Worm (Caenorhabditis elegans) whole organism, L2 larva: ENCODE results near the gene K04C1.5.

ENCODE experiments used
- C34F6.9 ChIP-seq: fragments of 150-350 bp; optimal IDR thresholded peaks from 2 replicates; lab custom pipeline; 2014; ENCODE audit warnings: missing biosample characterization, missing genetic modification characterization
- F13H6.1 ChIP-seq: sonication (generic microtip); optimal IDR thresholded peaks from 2 replicates; lab custom pipeline; 2016; ENCODE audit warnings: missing genetic modification characterization, missing compliant biosample characterization
- R02D3.7 ChIP-seq: fragments of 150-350 bp; optimal IDR thresholded peaks from 2 replicates; lab custom pipeline; 2014; ENCODE audit warnings: missing biosample characterization, missing genetic modification characterization
- aly-2 ChIP-seq: fragments of 150-350 bp; optimal IDR thresholded peaks from 2 replicates; lab custom pipeline; 2014; ENCODE audit warnings: missing biosample characterization, missing genetic modification characterization
- ama-1 ChIP-seq: fragments of 150-350 bp; optimal IDR thresholded peaks from 2 replicates; lab custom pipeline; 2018; ENCODE audit warnings: inconsistent platforms
- blmp-1 ChIP-seq: sonication (generic microtip); optimal IDR thresholded peaks from 2 replicates; lab custom pipeline; 2017; ENCODE audit warnings: missing genetic modification characterization, mild to moderate bottlenecking, missing compliant biosample characterization, antibody characterized with exemption, moderate library complexity; ENCODE audit not compliant: insufficient read depth
- ceh-16 ChIP-seq: fragments of 150-350 bp; optimal IDR thresholded peaks from 2 replicates; lab custom pipeline; 2014; ENCODE audit warnings: missing biosample characterization, missing genetic modification characterization
- ceh-82 ChIP-seq: fragments of 150-350 bp; optimal IDR thresholded peaks from 2 replicates; lab custom pipeline; 2014; ENCODE audit warnings: missing biosample characterization, missing genetic modification characterization
- dmd-4 ChIP-seq: sonication (generic microtip); optimal IDR thresholded peaks from 2 replicates; lab custom pipeline; 2017; ENCODE audit warnings: missing biosample characterization, missing genetic modification characterization
- egl-27 ChIP-seq: sonication (generic microtip); optimal IDR thresholded peaks from 3 replicates; lab custom pipeline; 2017; ENCODE audit warnings: missing biosample characterization, missing genetic modification reagents, missing genetic modification characterization
- elt-1 ChIP-seq: fragments of 150-350 bp; optimal IDR thresholded peaks from 2 replicates; lab custom pipeline; 2014; ENCODE audit warnings: missing biosample characterization, missing genetic modification characterization
- elt-3 ChIP-seq: sonication (generic microtip); optimal IDR thresholded peaks from 2 replicates; lab custom pipeline; 2017; ENCODE audit warnings: missing biosample characterization, missing genetic modification characterization
- fos-1 ChIP-seq: fragments of 150-350 bp; optimal IDR thresholded peaks from 2 replicates; lab custom pipeline; 2014; ENCODE audit warnings: missing biosample characterization, missing genetic modification characterization
- gmeb-1 ChIP-seq: fragments of 150-350 bp; optimal IDR thresholded peaks from 2 replicates; lab custom pipeline; 2014; ENCODE audit warnings: missing biosample characterization, missing genetic modification characterization
- lin-11 ChIP-seq: fragments of 150-350 bp; sonication (generic microtip); optimal IDR thresholded peaks from 2 replicates; lab custom pipeline; 2014; ENCODE audit warnings: missing biosample characterization, missing genetic modification characterization, inconsistent platforms, mixed read lengths
- lin-13 ChIP-seq: fragments of 150-350 bp; optimal IDR thresholded peaks from 2 replicates; lab custom pipeline; 2014; ENCODE audit warnings: missing biosample characterization, missing genetic modification reagents, missing genetic modification characterization
- lin-39 ChIP-seq: fragments of 150-350 bp; optimal IDR thresholded peaks from 2 replicates; lab custom pipeline; 2014; ENCODE audit warnings: missing biosample characterization, missing genetic modification reagents, missing genetic modification characterization
- lsy-2 ChIP-seq, 2 experiments: fragments of 150-350 bp in 1 of 2; sonication (generic microtip) in 1 of 2; optimal IDR thresholded peaks; 2 replicates each; lab custom pipeline; 2014 to 2017; ENCODE audit warnings: missing biosample characterization in 2 of 2, missing genetic modification characterization in 2 of 2
- mab-5 ChIP-seq: fragments of 150-350 bp; optimal IDR thresholded peaks from 2 replicates; lab custom pipeline; 2014; ENCODE audit warnings: missing biosample characterization, missing genetic modification characterization
- mbf-1 ChIP-seq: sonication (generic microtip); optimal IDR thresholded peaks from 2 replicates; lab custom pipeline; 2017; ENCODE audit warnings: missing biosample characterization, missing genetic modification characterization
- mdl-1 ChIP-seq, 2 experiments: fragments of 150-350 bp in 1 of 2; sonication (generic microtip) in 1 of 2; optimal IDR thresholded peaks; 2 replicates each; lab custom pipeline; 2017; ENCODE audit warnings: missing biosample characterization in 2 of 2, missing genetic modification characterization in 2 of 2
- nhr-12 ChIP-seq: fragments of 150-350 bp; optimal IDR thresholded peaks from 2 replicates; lab custom pipeline; 2014; ENCODE audit warnings: missing biosample characterization, missing genetic modification characterization
- nhr-129 ChIP-seq: fragments of 150-350 bp; optimal IDR thresholded peaks from 2 replicates; lab custom pipeline; 2014; ENCODE audit warnings: missing biosample characterization, missing genetic modification characterization
- nhr-23 ChIP-seq: fragments of 150-350 bp; optimal IDR thresholded peaks from 2 replicates; lab custom pipeline; 2014; ENCODE audit warnings: missing biosample characterization, missing genetic modification reagents, missing genetic modification characterization
- nhr-237 ChIP-seq: fragments of 150-350 bp; optimal IDR thresholded peaks from 2 replicates; lab custom pipeline; 2014; ENCODE audit warnings: missing biosample characterization, missing genetic modification characterization
- nhr-25 ChIP-seq: fragments of 150-350 bp; sonication (generic microtip); optimal IDR thresholded peaks from 3 replicates; lab custom pipeline; 2014; ENCODE audit warnings: missing biosample characterization, missing genetic modification characterization
- nhr-6 ChIP-seq: fragments of 150-350 bp; optimal IDR thresholded peaks from 2 replicates; lab custom pipeline; 2014; ENCODE audit warnings: missing biosample characterization, missing genetic modification characterization
- nhr-77 ChIP-seq: fragments of 150-350 bp; optimal IDR thresholded peaks from 2 replicates; lab custom pipeline; 2014; ENCODE audit warnings: missing biosample characterization, missing genetic modification characterization
- peb-1 ChIP-seq: fragments of 150-350 bp; optimal IDR thresholded peaks from 2 replicates; lab custom pipeline; 2014; ENCODE audit warnings: missing biosample characterization, missing genetic modification characterization
- sem-4 ChIP-seq: fragments of 150-350 bp; optimal IDR thresholded peaks from 2 replicates; lab custom pipeline; 2014; ENCODE audit warnings: missing biosample characterization, missing genetic modification reagents, missing genetic modification characterization
- skn-1 ChIP-seq: sonication (generic microtip); optimal IDR thresholded peaks from 2 replicates; lab custom pipeline; 2017; ENCODE audit warnings: missing biosample characterization, missing genetic modification characterization
- sma-9 ChIP-seq, 2 experiments: fragments of 150-350 bp in 1 of 2; sonication (generic microtip) in 1 of 2; optimal IDR thresholded peaks; 2 replicates each; lab custom pipeline; 2014 to 2016; ENCODE audit warnings: missing genetic modification characterization in 2 of 2, mild to moderate bottlenecking in 1 of 2, missing biosample characterization in 1 of 2, missing compliant biosample characterization in 1 of 2, missing genetic modification reagents in 1 of 2, moderate library complexity in 1 of 2
- snpc-4 ChIP-seq: fragments of 150-350 bp; optimal IDR thresholded peaks from 2 replicates; lab custom pipeline; 2014; ENCODE audit warnings: missing biosample characterization, missing genetic modification characterization
- unc-39 ChIP-seq: fragments of 150-350 bp; optimal IDR thresholded peaks from 2 replicates; lab custom pipeline; 2014; ENCODE audit warnings: missing biosample characterization, missing genetic modification characterization
- unc-62 ChIP-seq: fragments of 150-350 bp; optimal IDR thresholded peaks from 2 replicates; lab custom pipeline; 2014; ENCODE audit warnings: missing biosample characterization, missing genetic modification reagents, missing genetic modification characterization
- zag-1 ChIP-seq: fragments of 150-350 bp; optimal IDR thresholded peaks from 2 replicates; lab custom pipeline; 2014; ENCODE audit warnings: missing biosample characterization, missing genetic modification characterization
- ztf-1 ChIP-seq: fragments of 200-800 bp; sonication (Bioruptor generic); conservative IDR thresholded peaks from 2 replicates; pipeline ENCODE4 v1.3.6; 2022; ENCODE audit warnings: missing genetic modification characterization, missing compliant biosample characterization
- ztf-11 ChIP-seq: sonication (generic microtip); optimal IDR thresholded peaks from 2 replicates; lab custom pipeline; 2017; ENCODE audit warnings: missing biosample characterization, missing genetic modification characterization
- ztf-4 ChIP-seq: fragments of 150-350 bp; optimal IDR thresholded peaks from 2 replicates; lab custom pipeline; 2014; ENCODE audit warnings: missing biosample characterization, missing genetic modification characterization

K04C1.5 gene

ce11 chrX:14252042-14252441, 4.2 kb downstream of the K04C1.5 start, which contains the start of gene E02H4.6:
E02H4.6 (minus strand) TSS chrX:14252142.
- TF ChIP-seq ztf-1 (GFP tag; lab: Robert Waterston, UW) = no peak
- no peak for TF ChIP-seq lin-13 (GFP tag; lab: Kevin White, UChicago)
- TF ChIP-seq sma-9 (GFP tag; optimal IDR thresholded peaks at IDR 0.05; lab: Kevin White, UChicago) = no peak
- TF ChIP-seq sma-9 (tag; optimal IDR thresholded peaks at IDR 0.05; lab: Kevin White, UChicago) = no peak
- no peak for TF ChIP-seq unc-62 (GFP tag; lab: Kevin White, UChicago)
- no peak for TF ChIP-seq nhr-129 (tag; lab: Kevin White, UChicago)
- no peak for TF ChIP-seq lin-39 (tag; lab: Kevin White, UChicago)
- TF ChIP-seq ztf-4 = no peak
- no peak for TF ChIP-seq dmd-4 (tag; lab: Kevin White, UChicago)
- TF ChIP-seq mdl-1 (tag; optimal IDR thresholded peaks at IDR 0.05; lab: Kevin White, UChicago) = no peak
- no peak for TF ChIP-seq peb-1 (tag; lab: Kevin White, UChicago)
- no peak for TF ChIP-seq nhr-237 (tag; lab: Kevin White, UChicago)
- no peak for TF ChIP-seq ceh-82 (tag; lab: Kevin White, UChicago)
- TF ChIP-seq fos-1 (tag; lab: Kevin White, UChicago) = no peak
- no peak for TF ChIP-seq mab-5 (tag; lab: Kevin White, UChicago)
- no peak for TF ChIP-seq gmeb-1 (tag; lab: Kevin White, UChicago)
- no peak for TF ChIP-seq ama-1 (lab: Kevin White, UChicago)
- no peak for TF ChIP-seq aly-2 (tag; lab: Kevin White, UChicago)

- TF ChIP-seq snpc-4 (tag; lab: Kevin White, UChicago) (no peak), unc-62 (GFP tag; lab: Kevin White, UChicago) (no peak), nhr-77 (tag; lab: Kevin White, UChicago) (no peak), lsy-2 (tag; optimal IDR thresholded peaks at IDR 0.05; lab: Kevin White, UChicago) (no peak), lin-13 (GFP tag; lab: Kevin White, UChicago) (no peak), zag-1 (tag; lab: Kevin White, UChicago) (no peak), sem-4 (no peak), nhr-25 (tag; lab: Kevin White, UChicago) (no peak), nhr-23 (no peak), F13H6.1 (tag; lab: Kevin White, UChicago) (no peak), ceh-16 (tag; lab: Kevin White, UChicago) (no peak), R02D3.7 (no peak), peb-1 (tag; lab: Kevin White, UChicago) (no peak), mbf-1 (tag; lab: Kevin White, UChicago) (no peak), sma-9 (GFP tag; optimal IDR thresholded peaks at IDR 0.05; lab: Kevin White, UChicago) (no peak), sma-9 (tag; optimal IDR thresholded peaks at IDR 0.05; lab: Kevin White, UChicago) (no peak), blmp-1 (tag; lab: Kevin White, UChicago) (no peak), egl-27 (tag; lab: Kevin White, UChicago) (no peak), lin-11 (no peak), skn-1 (tag; lab: Kevin White, UChicago) (no peak), unc-39 (tag; lab: Kevin White, UChicago) (no peak)
These were observed 7.2 kb downstream of the K04C1.5 start, which contains the start of gene E02H4.5 for ce11 chrX:14255031-14255430. E02H4.5 (minus strand) TSS chrX:14255131.

DNA sequence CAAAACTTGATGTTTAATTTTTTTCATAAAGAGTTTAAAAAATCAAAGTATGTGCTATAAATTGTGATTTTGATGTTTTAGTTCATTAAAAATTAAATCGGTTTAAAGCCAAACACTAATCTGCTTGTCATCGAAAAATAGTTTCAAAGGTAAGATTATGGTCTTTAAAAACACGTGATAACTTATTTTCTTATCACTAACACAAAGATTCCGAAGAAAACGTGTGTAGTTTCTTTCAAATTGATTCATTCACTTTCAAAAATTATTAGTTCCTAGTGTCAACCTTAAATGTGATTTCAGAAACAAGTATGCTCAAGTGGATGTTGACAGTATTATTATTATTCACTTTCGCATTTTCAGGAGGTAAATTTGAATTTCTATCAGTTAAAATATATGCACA, 8.1 kb downstream of the K04C1.5 start, which contains the start of gene E02H4.7:
E02H4.7 (plus strand) TSS at position 301 of the 400 bp plus-strand sequence.
- TF ChIP-seq elt-1 (tag; lab: Kevin White, UChicago) (no peak), fos-1 (tag; lab: Kevin White, UChicago) (no peak), R02D3.7 (no peak), C34F6.9 (tag; lab: Kevin White, UChicago) (no peak), dmd-4 (tag; lab: Kevin White, UChicago) (no peak), lin-11 (no peak), nhr-12 (no peak), nhr-6 (tag; lab: Kevin White, UChicago) (no peak), mdl-1 (tag; optimal IDR thresholded peaks at IDR 0.05; lab: Kevin White, UChicago) (no peak), ceh-16 (tag; lab: Kevin White, UChicago) (no peak), ztf-4 (no peak), lsy-2 (tag; optimal IDR thresholded peaks at IDR 0.05; lab: Kevin White, UChicago) (no peak), ztf-11 (no peak), nhr-23 (no peak), sma-9 (GFP tag; optimal IDR thresholded peaks at IDR 0.05; lab: Kevin White, UChicago) (no peak), sma-9 (tag; optimal IDR thresholded peaks at IDR 0.05; lab: Kevin White, UChicago) (no peak), mab-5 (tag; lab: Kevin White, UChicago) (no peak), elt-3 (no peak), nhr-237 (tag; lab: Kevin White, UChicago) (no peak)
